Fruit fly (Drosophila melanogaster) whole organism, embryonic: Measurements from ENCODE around the gene Ir31a.

Experiments used
- BtbVII ChIP-seq: fragments of 200-800 bp; sonication (Bioruptor generic); optimal IDR thresholded peaks from 3 replicates; lab custom pipeline; 2017; ENCODE audit warnings: missing biosample characterization, mild to moderate bottlenecking, missing genetic modification characterization
- CG10209 ChIP-seq: fragments of 200-800 bp; sonication (Bioruptor generic); optimal IDR thresholded peaks from 3 replicates; lab custom pipeline; 2017; ENCODE audit warnings: missing biosample characterization, mild to moderate bottlenecking, missing genetic modification characterization, missing genetic modification reagents
- CG10274 ChIP-seq: fragments of 200-800 bp; sonication (Bioruptor generic); optimal IDR thresholded peaks from 3 replicates; lab custom pipeline; 2017; ENCODE audit warnings: missing biosample characterization, mild to moderate bottlenecking, missing genetic modification characterization
- CG11093 ChIP-seq: fragments of 200-800 bp; sonication (Bioruptor generic); IDR thresholded peaks from 3 replicates; pipeline ENCODE4 v1.3.6; 2022; ENCODE audit warnings: missing biosample characterization, missing genetic modification characterization
- CG11247 ChIP-seq: fragments of 200-800 bp; sonication (Bioruptor generic); IDR thresholded peaks from 2 replicates; pipeline ENCODE4 v1.3.6; 2022; ENCODE audit warnings: missing biosample characterization, missing genetic modification characterization
- CG11560 ChIP-seq: fragments of 200-800 bp; sonication (Bioruptor generic); IDR thresholded peaks from 3 replicates; pipeline ENCODE4 v1.3.6; 2022; ENCODE audit warnings: missing biosample characterization, missing genetic modification characterization
- CG12104 ChIP-seq: fragments of 200-800 bp; sonication (Bioruptor generic); optimal IDR thresholded peaks from 3 replicates; lab custom pipeline; 2016; ENCODE audit warnings: missing biosample characterization, missing genetic modification characterization
- CG12155 ChIP-seq: fragments of 200-800 bp; sonication (Bioruptor generic); optimal IDR thresholded peaks from 3 replicates; lab custom pipeline; 2016; ENCODE audit warnings: missing biosample characterization, missing genetic modification characterization
- CG12219 ChIP-seq: fragments of 200-800 bp; sonication (Bioruptor generic); optimal IDR thresholded peaks from 3 replicates; lab custom pipeline; 2018; ENCODE audit warnings: missing biosample characterization, mild to moderate bottlenecking, missing genetic modification characterization
- CG13775 ChIP-seq: fragments of 200-800 bp; sonication (Bioruptor generic); optimal IDR thresholded peaks from 3 replicates; lab custom pipeline; 2017; ENCODE audit warnings: missing biosample characterization, mild to moderate bottlenecking, missing genetic modification characterization
- CG15269 ChIP-seq: fragments of 200-800 bp; sonication (Bioruptor generic); optimal IDR thresholded peaks from 2 replicates; lab custom pipeline; 2018; ENCODE audit warnings: missing biosample characterization, mild to moderate bottlenecking, missing genetic modification characterization, moderate library complexity
- CG15514 ChIP-seq: fragments of 200-800 bp; sonication (Bioruptor generic); optimal IDR thresholded peaks from 3 replicates; lab custom pipeline; 2017; ENCODE audit warnings: missing biosample characterization, missing genetic modification characterization, mild to moderate bottlenecking, moderate library complexity, missing genetic modification reagents
- CG1602 ChIP-seq: fragments of 200-800 bp; sonication (Bioruptor generic); optimal IDR thresholded peaks from 3 replicates; lab custom pipeline; 2016; ENCODE audit warnings: missing biosample characterization, missing genetic modification characterization
- CG1647 ChIP-seq: fragments of 200-800 bp; sonication (Bioruptor generic); optimal IDR thresholded peaks from 3 replicates; lab custom pipeline; 2016; ENCODE audit warnings: missing biosample characterization, missing genetic modification characterization
- CG17912 ChIP-seq: fragments of 200-800 bp; sonication (Bioruptor generic); optimal IDR thresholded peaks from 2 replicates; lab custom pipeline; 2018; ENCODE audit warnings: missing biosample characterization, mild to moderate bottlenecking, missing genetic modification characterization
- CG32772 ChIP-seq: fragments of 200-800 bp; sonication (Bioruptor generic); IDR thresholded peaks from 2 replicates; pipeline ENCODE4 v1.3.6; 2022; ENCODE audit warnings: missing biosample characterization, missing genetic modification characterization
- CG5953 ChIP-seq: fragments of 200-800 bp; sonication (Bioruptor generic); IDR thresholded peaks from 2 replicates; pipeline ENCODE4 v1.3.6; 2022; ENCODE audit warnings: missing biosample characterization, missing genetic modification characterization
- CG6254 ChIP-seq: fragments of 200-800 bp; sonication (Bioruptor generic); optimal IDR thresholded peaks from 3 replicates; lab custom pipeline; 2017; ENCODE audit warnings: mild to moderate bottlenecking, missing biosample characterization, missing genetic modification reagents, missing genetic modification characterization
- CG8290 ChIP-seq, 3 experiments: fragments of 200-800 bp; sonication (Bioruptor generic); optimal IDR thresholded peaks; 2 replicates each; lab custom pipeline; 2016 to 2019; ENCODE audit warnings: missing biosample characterization in 3 of 3, missing genetic modification characterization in 3 of 3, mild to moderate bottlenecking in 2 of 3, moderate library complexity in 1 of 3
- CG8388 ChIP-seq: fragments of 200-800 bp; sonication (Bioruptor generic); optimal IDR thresholded peaks from 2 replicates; lab custom pipeline; 2019; ENCODE audit warnings: missing biosample characterization, mild to moderate bottlenecking, missing genetic modification characterization, moderate library complexity
- CG9876 ChIP-seq: fragments of 200-800 bp; sonication (Bioruptor generic); optimal IDR thresholded peaks from 2 replicates; lab custom pipeline; 2016; ENCODE audit warnings: missing biosample characterization, missing genetic modification characterization
- ERR ChIP-seq: fragments of 200-800 bp; sonication (Bioruptor generic); optimal IDR thresholded peaks from 2 replicates; lab custom pipeline; 2016; ENCODE audit warnings: missing biosample characterization, missing genetic modification characterization
- Gug ChIP-seq: fragments of 200-800 bp; sonication (Bioruptor generic); IDR thresholded peaks from 4 replicates; pipeline ENCODE4 v1.3.6; 2022; ENCODE audit warnings: missing biosample characterization, missing genetic modification characterization
- Hsf ChIP-seq: fragments of 200-800 bp; sonication (Bioruptor generic); optimal IDR thresholded peaks from 3 replicates; lab custom pipeline; 2016; ENCODE audit warnings: missing biosample characterization, missing genetic modification characterization
- Meics ChIP-seq: fragments of 200-800 bp; sonication (Bioruptor generic); optimal IDR thresholded peaks from 2 replicates; lab custom pipeline; 2017; ENCODE audit warnings: missing biosample characterization, mild to moderate bottlenecking, missing genetic modification characterization
- Mrtf ChIP-seq: fragments of 200-800 bp; sonication (Bioruptor generic); IDR thresholded peaks from 3 replicates; pipeline ENCODE4 v1.3.6; 2022; ENCODE audit warnings: missing biosample characterization, missing genetic modification characterization
- Sin3A ChIP-seq: fragments of >200 bp; optimal IDR thresholded peaks from 2 replicates; lab custom pipeline; 2018
- YL-1 ChIP-seq: fragments of 200-800 bp; sonication (Bioruptor generic); optimal IDR thresholded peaks from 3 replicates; lab custom pipeline; 2017; ENCODE audit warnings: missing biosample characterization, mild to moderate bottlenecking, missing genetic modification characterization
- ara ChIP-seq: fragments of 200-800 bp; sonication (Bioruptor generic); IDR thresholded peaks from 2 replicates; pipeline ENCODE4 v1.3.6; 2022; ENCODE audit warnings: missing biosample characterization, missing genetic modification characterization
- br ChIP-seq: fragments of >200 bp; optimal IDR thresholded peaks from 2 replicates; lab custom pipeline; 2017
- bsh ChIP-seq, 2 experiments: fragments of 200-800 bp; sonication (Bioruptor generic); optimal IDR thresholded peaks; 2 replicates each; lab custom pipeline; 2017 to 2018; ENCODE audit warnings: mild to moderate bottlenecking in 2 of 2, missing biosample characterization in 2 of 2, missing genetic modification characterization in 2 of 2, moderate library complexity in 1 of 2
- chm ChIP-seq: fragments of 200-800 bp; sonication (Bioruptor generic); IDR thresholded peaks from 2 replicates; pipeline ENCODE4 v1.3.6; 2022; ENCODE audit warnings: missing biosample characterization, missing genetic modification characterization
- dan ChIP-seq: fragments of 200-800 bp; sonication (Bioruptor generic); IDR thresholded peaks from 2 replicates; pipeline ENCODE4 v1.3.6; 2022; ENCODE audit warnings: missing biosample characterization, missing genetic modification characterization
- dpn ChIP-seq, 2 experiments: fragments of 200-800 bp; sonication (Bioruptor generic); optimal IDR thresholded peaks; 3 replicates each; lab custom pipeline; 2016; ENCODE audit warnings: missing biosample characterization in 2 of 2, missing genetic modification characterization in 2 of 2
- exex ChIP-seq: fragments of 200-800 bp; sonication (Bioruptor generic); optimal IDR thresholded peaks from 4 replicates; lab custom pipeline; 2018; ENCODE audit warnings: missing biosample characterization, mild to moderate bottlenecking, missing genetic modification characterization, moderate library complexity
- gro ChIP-seq: fragments of 200-800 bp; sonication (Bioruptor generic); optimal IDR thresholded peaks from 2 replicates; lab custom pipeline; 2016; ENCODE audit warnings: missing biosample characterization, missing genetic modification characterization
- gsb ChIP-seq: fragments of 200-800 bp; sonication (Bioruptor generic); IDR thresholded peaks from 2 replicates; pipeline ENCODE4 v1.3.6; 2022; ENCODE audit warnings: missing biosample characterization, missing genetic modification characterization
- hth ChIP-seq: fragments of >200 bp; optimal IDR thresholded peaks from 2 replicates; lab custom pipeline; 2017; ENCODE audit warnings: inconsistent platforms
- klu ChIP-seq: fragments of 200-800 bp; sonication (Bioruptor generic); IDR thresholded peaks from 2 replicates; pipeline ENCODE4 v1.3.6; 2022; ENCODE audit warnings: missing biosample characterization, missing genetic modification characterization
- nerfin-1 ChIP-seq: fragments of 200-800 bp; sonication (Bioruptor generic); optimal IDR thresholded peaks from 3 replicates; lab custom pipeline; 2019; ENCODE audit warnings: missing biosample characterization, mild to moderate bottlenecking, missing genetic modification characterization, moderate library complexity
- pfk ChIP-seq: fragments of 200-800 bp; sonication (Bioruptor generic); optimal IDR thresholded peaks from 2 replicates; lab custom pipeline; 2018; ENCODE audit warnings: missing biosample characterization, mild to moderate bottlenecking, missing genetic modification characterization, moderate library complexity
- prd ChIP-seq, 3 experiments: fragments of >200 bp in 2 of 3; fragments of 200-800 bp in 1 of 3; sonication (Bioruptor generic) in 1 of 3; optimal IDR thresholded peaks in 2 of 3; IDR thresholded peaks in 1 of 3; 2 replicates in 2 of 3; 3 replicates in 1 of 3; pipeline versions ENCODE4 v1.3.6 to Lab custom; 2017 to 2022; ENCODE audit warnings: missing biosample characterization in 1 of 3, missing genetic modification characterization in 1 of 3
- ro ChIP-seq: fragments of 200-800 bp; sonication (Bioruptor generic); IDR thresholded peaks from 2 replicates; pipeline ENCODE4 v1.3.6; 2022; ENCODE audit warnings: missing biosample characterization, missing genetic modification characterization
- run ChIP-seq: fragments of 200-800 bp; sonication (Bioruptor generic); optimal IDR thresholded peaks from 3 replicates; lab custom pipeline; 2018; ENCODE audit warnings: missing biosample characterization, mild to moderate bottlenecking, missing genetic modification characterization
- slbo ChIP-seq: fragments of 200-800 bp; sonication (Bioruptor generic); IDR thresholded peaks from 2 replicates; pipeline ENCODE4 v1.3.6; 2022; ENCODE audit warnings: missing biosample characterization, missing genetic modification characterization
- slp2 ChIP-seq: fragments of 200-800 bp; sonication (Bioruptor generic); optimal IDR thresholded peaks from 2 replicates; lab custom pipeline; 2016; ENCODE audit warnings: missing biosample characterization, missing genetic modification characterization
- sqz ChIP-seq: fragments of 200-800 bp; sonication (Bioruptor generic); optimal IDR thresholded peaks from 3 replicates; lab custom pipeline; 2018; ENCODE audit warnings: missing biosample characterization, mild to moderate bottlenecking, missing genetic modification characterization
- trem ChIP-seq: fragments of 200-800 bp; optimal IDR thresholded peaks from 3 replicates; lab custom pipeline; 2019; ENCODE audit warnings: missing biosample characterization, mild to moderate bottlenecking, missing genetic modification characterization, moderate library complexity
- twi ChIP-seq: fragments of 200-800 bp; optimal IDR thresholded peaks from 2 replicates; lab custom pipeline; 2019; ENCODE audit warnings: missing biosample characterization, mild to moderate bottlenecking, missing genetic modification characterization, moderate library complexity
- tx ChIP-seq: fragments of 200-800 bp; sonication (Bioruptor generic); optimal IDR thresholded peaks from 2 replicates; lab custom pipeline; 2016; ENCODE audit warnings: missing biosample characterization, missing genetic modification characterization
- wek ChIP-seq: fragments of 200-800 bp; sonication (Bioruptor generic); optimal IDR thresholded peaks from 3 replicates; lab custom pipeline; 2018; ENCODE audit warnings: missing biosample characterization, mild to moderate bottlenecking, missing genetic modification characterization, moderate library complexity

The Ir31a gene

dm6 chr2L:10362408-10363067 is 42.8 kb upstream of the Ir31a start, which contains the start of the genes Cand1 and pim (continued):
- TF ChIP-seq CG13775 (GFP tag; lab: Kevin White, UChicago), result no peak
- no peak for TF ChIP-seq CG5953 (GFP tag; lab: Robert Waterston, UW)
- no peak for TF ChIP-seq CG12219 (GFP tag; lab: Kevin White, UChicago)
- no peak for TF ChIP-seq CG1602 (GFP tag; lab: Kevin White, UChicago)
- no peak for TF ChIP-seq CG10209 (GFP tag; lab: Kevin White, UChicago)
- no peak for TF ChIP-seq gsb (GFP tag; lab: Robert Waterston, UW)
- TF ChIP-seq slbo (GFP tag; lab: Robert Waterston, UW), result peak; percentile 55; the same call in 1 of the 2 replicates
- TF ChIP-seq run (tag; lab: Kevin White, UChicago), result no peak
- TF ChIP-seq tx (GFP tag; lab: Kevin White, UChicago), result no peak
- TF ChIP-seq CG1647 (GFP tag; lab: Kevin White, UChicago), result no peak
- peak; percentile 26 for TF ChIP-seq nerfin-1
- TF ChIP-seq sqz (GFP tag; lab: Kevin White, UChicago), result no peak
- TF ChIP-seq twi, result peak; percentile 15
- no peak for TF ChIP-seq CG15269 (tag; lab: Kevin White, UChicago)
- TF ChIP-seq slp2 (GFP tag; lab: Kevin White, UChicago), result no peak
- no peak for TF ChIP-seq exex (tag; lab: Kevin White, UChicago)
- TF ChIP-seq dan (GFP tag; lab: Robert Waterston, UW), result no peak
- no peak for TF ChIP-seq hth (lab: Kevin White, UChicago)
- no peak for TF ChIP-seq br (lab: Kevin White, UChicago)
- TF ChIP-seq pfk (GFP tag; lab: Kevin White, UChicago), result peak; percentile 90
- no peak for TF ChIP-seq CG11560 (tag; lab: Robert Waterston, UW)
- TF ChIP-seq CG11093 (GFP tag; lab: Robert Waterston, UW), result no peak
- TF ChIP-seq CG17912, result no peak
- TF ChIP-seq klu (GFP tag; lab: Robert Waterston, UW), result no peak
- no peak for TF ChIP-seq CG32772 (GFP tag; lab: Robert Waterston, UW)
- TF ChIP-seq Mrtf (GFP tag; lab: Robert Waterston, UW), result no peak
- TF ChIP-seq wek (GFP tag; lab: Kevin White, UChicago), result no peak
- no peak for TF ChIP-seq bsh (GFP tag; optimal IDR thresholded peaks at IDR 0.05; lab: Kevin White, UChicago)
- no peak for TF ChIP-seq CG6254 (GFP tag; lab: Kevin White, UChicago)
- no peak for TF ChIP-seq ERR (GFP tag; lab: Kevin White, UChicago)
- no peak for TF ChIP-seq BtbVII (GFP tag; lab: Kevin White, UChicago)
- TF ChIP-seq Hsf (GFP tag; lab: Kevin White, UChicago), result no peak
- TF ChIP-seq Sin3A (lab: Kevin White, UChicago), result no peak
- no peak for TF ChIP-seq CG9876 (GFP tag; lab: Kevin White, UChicago)
- no peak for TF ChIP-seq prd (optimal IDR thresholded peaks at IDR 0.05; lab: Kevin White, UChicago)
- TF ChIP-seq prd (GFP tag; IDR thresholded peaks at IDR 0.05; lab: Robert Waterston, UW), result no peak
- no peak for TF ChIP-seq ara (GFP tag; lab: Robert Waterston, UW)
- TF ChIP-seq dpn (GFP tag; optimal IDR thresholded peaks at IDR 0.05; lab: Kevin White, UChicago), result peak in 1 of 2 experiments; percentile 12
- no peak for TF ChIP-seq Meics (GFP tag; lab: Kevin White, UChicago)
- TF ChIP-seq YL-1, result peak; percentile 52
- peak; percentile 23 for TF ChIP-seq CG12155
- no peak for TF ChIP-seq CG8290 (GFP tag; optimal IDR thresholded peaks at IDR 0.05; lab: Kevin White, UChicago)
- TF ChIP-seq CG8290 (tag; optimal IDR thresholded peaks at IDR 0.05; lab: Kevin White, UChicago), result no peak
- no peak for TF ChIP-seq CG8388 (GFP tag; lab: Kevin White, UChicago)
- TF ChIP-seq CG10274 (GFP tag; lab: Kevin White, UChicago), result no peak
- no peak for TF ChIP-seq CG12104
- TF ChIP-seq Gug (GFP tag; lab: Robert Waterston, UW), result no peak
- no peak for TF ChIP-seq CG11247
- peak; percentile 81 for TF ChIP-seq trem (tag; lab: Kevin White, UChicago)
- peak; percentile 38 for TF ChIP-seq CG15514 (GFP tag; lab: Kevin White, UChicago)
- TF ChIP-seq gro, result no peak
- no peak for TF ChIP-seq chm
- TF ChIP-seq ro (GFP tag; lab: Robert Waterston, UW), result no peak
